Fruit fly (Drosophila melanogaster) ovary, adult (tissue): ENCODE data around the gene CG7860.

Experiments
- CG17801 ChIP-seq: fragments of 200-800 bp; optimal IDR thresholded peaks from 2 replicates; lab custom pipeline; 2019; ENCODE audit warnings: missing biosample characterization, mild to moderate bottlenecking, missing genetic modification characterization, moderate library complexity; ENCODE audit not compliant: partially characterized antibody

Gene CG7860

DNA sequence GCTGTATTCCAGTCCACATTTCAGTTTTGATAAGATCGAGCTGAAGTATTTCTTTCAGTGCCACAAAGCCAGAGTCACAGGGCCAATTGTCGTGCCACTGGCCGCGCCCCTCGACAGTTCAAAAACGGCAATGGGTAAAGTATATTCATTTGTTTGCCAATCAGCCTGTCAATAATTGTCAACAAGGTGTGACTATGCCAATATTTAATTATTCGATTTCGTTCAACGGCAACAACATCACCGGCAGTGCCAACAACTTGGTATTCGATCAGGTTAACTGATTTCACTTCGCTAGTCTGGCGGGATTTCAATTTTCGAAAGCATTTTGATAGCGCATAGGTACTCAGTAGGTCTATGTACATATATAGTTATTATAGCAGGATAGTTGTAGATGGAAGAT lies 33.6 kb downstream of the CG7860 start:
- TF ChIP-seq CG17801, result no peak

DNA sequence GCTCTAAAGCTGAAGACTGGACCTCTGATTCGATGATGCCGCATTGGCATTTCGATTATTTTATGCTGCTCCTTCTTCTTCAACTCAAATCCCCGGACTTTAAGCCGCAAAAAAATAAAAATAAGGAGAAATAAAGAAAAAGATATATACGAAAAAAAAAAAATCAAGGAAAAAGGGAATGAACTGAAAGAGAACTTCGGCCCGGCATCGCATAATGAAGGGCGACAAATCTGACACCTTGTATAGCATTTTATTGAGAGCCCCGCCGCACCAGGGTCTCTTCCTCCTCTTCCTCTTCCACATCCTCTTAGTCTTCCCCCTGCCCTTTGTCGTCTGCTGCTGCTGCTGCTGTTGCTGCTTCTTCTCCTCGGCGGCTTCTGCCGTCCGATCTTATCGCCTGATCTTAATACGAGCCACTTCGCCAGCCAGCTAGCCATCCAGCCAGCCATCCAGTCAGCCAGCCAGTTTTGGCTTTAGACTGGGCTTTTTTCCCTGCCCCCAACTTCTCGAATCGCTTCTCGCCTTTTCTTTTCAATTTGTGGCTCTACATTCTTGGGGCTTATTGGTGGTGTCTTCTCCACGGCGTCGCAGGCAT lies 40.1 kb downstream of the CG7860 start:
- no peak for TF ChIP-seq CG17801

DNA sequence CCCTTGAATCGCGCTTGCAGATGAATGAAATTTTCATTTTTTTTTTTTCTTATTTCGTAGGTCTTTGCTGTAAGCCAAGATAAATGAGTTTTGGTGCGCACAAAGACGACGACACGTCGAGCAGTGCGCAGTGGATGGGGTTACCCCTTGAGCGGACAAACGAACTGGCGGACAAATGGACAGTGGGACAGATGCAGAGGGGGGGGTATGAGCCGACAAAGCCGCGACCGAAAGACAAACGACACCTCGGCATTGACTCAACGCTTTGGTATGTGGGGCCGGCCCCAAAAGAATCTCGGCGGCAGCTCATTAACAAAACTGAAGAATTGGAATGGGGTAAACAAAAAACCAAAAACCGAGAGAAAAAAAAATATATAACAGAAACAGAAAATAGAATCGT lies 40.6 kb downstream of the CG7860 start:
- TF ChIP-seq CG17801, result no peak

DNA sequence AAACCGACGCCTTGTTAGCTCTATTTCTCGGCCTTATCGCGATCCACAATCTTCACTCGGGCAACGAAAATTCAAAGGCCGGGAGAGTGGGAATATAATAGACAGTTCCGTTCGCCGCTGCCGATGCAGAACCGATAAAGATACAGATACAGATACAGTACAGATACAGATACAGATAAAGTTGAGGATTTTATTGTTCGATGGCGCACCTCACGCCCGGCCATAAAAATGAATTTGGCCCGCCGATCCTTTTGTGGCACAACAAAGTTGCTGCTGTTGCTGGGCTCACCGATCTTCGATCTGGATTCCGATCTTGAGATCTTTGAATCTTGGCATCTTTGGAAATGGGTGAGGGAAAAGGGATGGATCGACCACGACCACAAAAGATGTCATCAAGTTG lies 41.4 kb downstream of the CG7860 start:
- no peak for TF ChIP-seq CG17801

DNA sequence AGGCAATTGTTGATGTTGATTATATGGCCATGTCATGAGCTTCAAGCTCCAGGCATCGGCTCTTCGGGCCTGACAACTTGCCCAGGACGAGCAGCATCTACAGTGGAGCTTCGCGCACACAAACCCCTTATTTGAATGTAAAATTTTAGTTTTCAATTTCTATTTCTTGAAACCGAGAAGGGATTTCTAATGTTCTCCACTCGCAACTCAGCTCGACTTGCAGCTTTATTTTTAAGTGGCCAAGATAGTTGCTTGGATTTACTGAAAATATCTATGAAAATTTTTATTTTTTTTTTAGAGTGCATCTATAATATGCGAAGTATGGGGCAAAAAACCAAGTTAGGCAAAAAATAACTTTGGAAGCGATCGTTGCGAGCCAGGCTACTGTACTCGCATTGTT lies 42.2 kb downstream of the CG7860 start:
- no peak for TF ChIP-seq CG17801

DNA sequence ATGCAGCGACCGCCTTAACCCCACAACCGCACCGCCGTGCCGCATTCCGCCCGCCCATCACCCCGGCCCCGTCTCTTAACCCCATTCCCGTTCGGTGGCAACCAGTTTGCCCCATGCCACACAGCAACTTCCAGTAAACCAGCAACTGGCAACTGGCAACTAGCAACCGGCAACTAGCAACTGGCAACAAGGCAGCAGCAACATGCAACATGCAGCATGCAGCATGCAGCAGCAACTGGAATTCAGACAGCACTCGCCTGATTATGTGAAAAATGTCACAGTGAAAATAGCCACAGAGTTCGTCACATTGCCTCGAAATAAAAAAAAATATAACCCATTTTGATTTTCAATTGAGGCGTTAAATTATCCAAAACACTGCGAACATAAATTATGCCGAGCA lies 43.0 kb downstream of the CG7860 start:
- TF ChIP-seq CG17801, result no peak

DNA sequence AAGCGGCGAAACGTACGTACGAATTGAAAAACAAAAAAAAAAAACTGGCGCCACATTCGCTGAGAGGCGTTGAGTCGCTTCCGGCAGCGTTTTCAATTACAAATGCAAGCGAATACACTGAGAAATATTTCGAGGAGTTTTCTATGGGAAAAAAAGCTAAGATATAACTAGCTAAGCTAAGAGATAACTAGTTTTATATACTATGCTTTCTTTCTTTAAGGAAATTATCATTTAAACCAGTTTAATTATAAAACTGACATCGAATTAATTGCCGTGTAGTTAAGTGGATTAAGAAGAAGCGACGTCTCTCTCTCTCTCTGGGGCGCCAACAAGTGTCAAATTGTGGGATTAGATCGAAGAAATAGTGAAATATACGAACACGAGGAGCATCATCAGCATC lies 46.6 kb downstream of the CG7860 start:
- TF ChIP-seq CG17801, result peak; percentile 30

DNA sequence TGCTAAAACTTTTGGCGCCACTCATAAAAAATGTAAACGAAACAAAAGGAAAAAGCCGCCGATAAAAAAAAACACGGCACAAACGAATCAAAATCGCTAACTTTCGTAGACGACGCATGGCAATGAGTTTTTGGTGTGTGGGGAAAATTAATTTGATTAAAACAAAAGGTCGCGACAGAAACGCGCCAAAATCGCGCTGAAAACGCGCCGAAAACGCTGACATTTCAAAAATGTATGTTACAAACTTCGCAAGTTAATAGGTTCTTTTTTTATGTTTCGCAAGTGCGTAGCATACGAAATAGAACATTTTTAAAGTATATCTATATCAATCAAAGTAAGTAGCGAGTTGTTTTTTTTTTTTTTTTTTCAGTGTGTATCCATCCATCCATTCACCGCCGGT lies 47.2 kb downstream of the CG7860 start:
- TF ChIP-seq CG17801, result no peak

DNA sequence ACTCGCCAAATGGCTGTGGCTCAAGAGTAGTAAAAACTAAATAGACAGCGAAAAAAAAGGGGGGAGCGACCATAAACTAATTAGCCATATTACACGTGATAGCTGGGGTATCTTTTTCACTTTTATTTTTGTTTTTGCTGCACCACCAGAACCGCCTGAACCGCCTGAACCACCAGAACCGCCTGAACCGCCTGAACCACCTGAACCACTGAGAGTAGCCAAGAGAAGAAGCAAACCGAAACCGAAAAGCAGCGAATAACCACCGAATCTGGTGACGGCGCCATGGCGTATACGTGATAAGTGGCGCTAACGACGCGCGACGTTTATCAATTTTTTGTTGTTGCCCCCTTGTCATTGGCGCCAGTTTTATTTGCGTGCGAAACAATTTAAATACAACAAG lies 47.7 kb downstream of the CG7860 start:
- TF ChIP-seq CG17801, result no peak

DNA sequence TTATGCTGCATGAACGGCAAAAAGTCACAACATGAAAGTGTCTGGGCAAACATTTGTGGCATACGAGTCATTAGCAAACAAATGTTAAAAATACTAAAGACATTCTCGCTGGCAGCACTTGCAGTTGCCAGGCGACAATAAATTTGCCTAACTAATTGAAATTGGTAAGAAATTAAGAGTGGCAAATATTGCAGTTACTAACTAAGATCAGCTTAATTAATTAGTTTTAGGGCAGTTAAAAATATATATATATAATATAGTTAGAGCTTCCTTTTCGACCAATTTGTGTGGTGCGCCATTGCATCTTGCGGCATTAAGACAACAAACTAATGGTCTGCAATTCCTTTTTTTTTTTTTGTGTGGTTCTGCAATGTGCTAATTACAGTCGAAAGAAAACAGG lies 49.1 kb downstream of the CG7860 start:
- no peak for TF ChIP-seq CG17801

DNA sequence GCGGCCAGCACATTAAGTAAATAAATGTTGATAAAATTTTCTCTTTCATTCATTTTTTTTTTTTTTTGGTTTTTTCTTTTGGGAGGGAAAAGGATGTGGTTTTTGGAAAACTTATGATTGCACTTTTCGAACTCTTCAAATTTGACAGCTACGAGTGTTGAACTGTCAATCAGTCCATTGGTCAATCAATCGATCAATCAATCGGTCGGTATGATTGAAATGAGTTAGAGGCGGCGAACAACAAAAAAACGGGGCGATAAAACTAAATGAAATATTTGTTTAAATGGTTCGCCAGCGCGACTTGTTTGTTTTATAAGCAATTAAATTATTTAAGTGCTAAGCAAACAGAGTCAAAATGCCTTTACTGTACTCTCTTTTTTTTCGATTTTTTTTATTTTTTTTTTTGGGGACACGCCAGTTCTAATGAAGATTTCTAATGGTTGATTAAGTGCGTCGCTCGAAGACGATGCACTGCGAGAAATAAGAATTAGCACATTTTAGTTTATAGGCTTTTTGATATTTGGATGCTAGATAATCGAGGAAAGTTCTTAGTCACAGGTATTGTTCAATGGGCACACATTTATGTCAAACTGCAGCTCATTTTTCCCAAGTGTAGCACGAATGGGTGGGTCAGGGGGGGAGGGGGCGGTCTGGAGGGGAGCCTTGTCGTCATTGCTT lies 50.3 kb downstream of the CG7860 start:
- TF ChIP-seq CG17801, result no peak

DNA sequence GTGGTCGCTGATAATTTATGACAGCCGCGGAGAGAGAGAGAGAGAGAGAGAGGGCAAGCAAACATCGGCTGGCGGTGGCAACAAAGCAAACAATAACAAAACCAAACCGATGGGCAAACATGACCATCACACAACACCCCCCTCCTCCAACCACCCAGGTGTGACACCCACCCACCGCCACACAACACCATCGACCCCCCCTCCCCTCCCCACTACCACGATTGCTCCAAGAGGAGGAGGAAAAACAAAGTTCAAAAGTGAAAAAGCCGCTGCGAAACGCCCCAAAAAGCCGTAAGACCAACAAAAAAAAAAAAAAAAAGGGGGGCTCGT lies 50.8 kb downstream of the CG7860 start:
- TF ChIP-seq CG17801, result no peak
